Worm (Caenorhabditis elegans) whole organism, mixed stage, embryonic: Measurements from ENCODE around the gene mlh-1.

Experiments
- bed-3 ChIP-seq: fragments of 200-800 bp; sonication (Bioruptor generic); optimal IDR thresholded peaks from 3 replicates; lab custom pipeline; 2018; ENCODE audit warnings: mild to moderate bottlenecking, missing genetic modification characterization, moderate library complexity, missing compliant biosample characterization
- blmp-1 ChIP-seq: fragments of 150-350 bp; optimal IDR thresholded peaks from 2 replicates; lab custom pipeline; 2014; ENCODE audit warnings: missing biosample characterization, missing genetic modification characterization
- ceh-39 ChIP-seq: fragments of 150-350 bp; optimal IDR thresholded peaks from 2 replicates; lab custom pipeline; 2014; ENCODE audit warnings: missing biosample characterization, missing genetic modification characterization
- ceh-43 ChIP-seq: fragments of 200-800 bp; sonication (Bioruptor generic); optimal IDR thresholded peaks from 2 replicates; lab custom pipeline; 2018; ENCODE audit warnings: mild to moderate bottlenecking, missing genetic modification characterization, moderate library complexity, missing compliant biosample characterization
- ceh-83 ChIP-seq: fragments of 200-800 bp; sonication (Bioruptor generic); optimal IDR thresholded peaks from 2 replicates; lab custom pipeline; 2018; ENCODE audit warnings: mild to moderate bottlenecking, missing genetic modification characterization, missing compliant biosample characterization
- ces-1 ChIP-seq: fragments of 150-350 bp; optimal IDR thresholded peaks from 2 replicates; lab custom pipeline; 2014; ENCODE audit warnings: missing biosample characterization, missing genetic modification reagents, missing genetic modification characterization
- cnd-1 ChIP-seq: fragments of 200-800 bp; sonication (Bioruptor generic); optimal IDR thresholded peaks from 2 replicates; lab custom pipeline; 2018; ENCODE audit warnings: mild to moderate bottlenecking, missing genetic modification characterization, missing compliant biosample characterization
- elt-1 ChIP-seq: sonication (generic microtip); optimal IDR thresholded peaks from 2 replicates; lab custom pipeline; 2017; ENCODE audit warnings: missing genetic modification characterization, mild to moderate bottlenecking, missing compliant biosample characterization, antibody characterized with exemption, moderate library complexity, borderline replicate concordance; ENCODE audit not compliant: insufficient read depth
- elt-3 ChIP-seq: fragments of 150-350 bp; optimal IDR thresholded peaks from 2 replicates; lab custom pipeline; 2014; ENCODE audit warnings: missing biosample characterization, missing genetic modification characterization
- flh-1 ChIP-seq: fragments of 200-800 bp; sonication (Bioruptor generic); optimal IDR thresholded peaks from 2 replicates; lab custom pipeline; 2018; ENCODE audit warnings: mild to moderate bottlenecking, missing genetic modification characterization, moderate library complexity, missing compliant biosample characterization
- ham-2 ChIP-seq: fragments of 200-800 bp; sonication (Bioruptor generic); optimal IDR thresholded peaks from 2 replicates; lab custom pipeline; 2018; ENCODE audit warnings: mild to moderate bottlenecking, missing genetic modification characterization, missing compliant biosample characterization
- hlh-1 ChIP-seq: fragments of 150-350 bp; optimal IDR thresholded peaks from 2 replicates; lab custom pipeline; 2014; ENCODE audit warnings: missing biosample characterization, missing genetic modification reagents, missing genetic modification characterization
- lin-13 ChIP-seq: fragments of 150-350 bp; optimal IDR thresholded peaks from 2 replicates; lab custom pipeline; 2014; ENCODE audit warnings: missing biosample characterization, missing genetic modification characterization
- lin-32 ChIP-seq: fragments of 200-800 bp; sonication (Bioruptor generic); optimal IDR thresholded peaks from 2 replicates; lab custom pipeline; 2018; ENCODE audit warnings: mild to moderate bottlenecking, missing genetic modification characterization, missing compliant biosample characterization
- lsy-2 ChIP-seq: fragments of 150-350 bp; optimal IDR thresholded peaks from 2 replicates; lab custom pipeline; 2014; ENCODE audit warnings: missing biosample characterization, missing genetic modification characterization
- mab-5 ChIP-seq: fragments of 150-350 bp; optimal IDR thresholded peaks from 2 replicates; lab custom pipeline; 2014; ENCODE audit warnings: missing biosample characterization, missing genetic modification characterization
- mls-2 ChIP-seq: sonication (generic microtip); optimal IDR thresholded peaks from 2 replicates; lab custom pipeline; 2016; ENCODE audit warnings: mild to moderate bottlenecking, missing genetic modification characterization, moderate library complexity, missing compliant biosample characterization
- nhr-12 ChIP-seq: fragments of 150-350 bp; optimal IDR thresholded peaks from 2 replicates; lab custom pipeline; 2014; ENCODE audit warnings: missing biosample characterization, missing genetic modification characterization
- nhr-2 ChIP-seq: fragments of 150-350 bp; optimal IDR thresholded peaks from 2 replicates; lab custom pipeline; 2014; ENCODE audit warnings: missing biosample characterization, missing genetic modification characterization
- nhr-237 ChIP-seq: fragments of 150-350 bp; optimal IDR thresholded peaks from 2 replicates; lab custom pipeline; 2014; ENCODE audit warnings: missing biosample characterization, missing genetic modification characterization
- nhr-76 ChIP-seq: sonication (generic microtip); optimal IDR thresholded peaks from 2 replicates; lab custom pipeline; 2017; ENCODE audit warnings: missing biosample characterization, missing genetic modification characterization
- pha-4 ChIP-seq: fragments of 150-350 bp; optimal IDR thresholded peaks from 2 replicates; lab custom pipeline; 2018; ENCODE audit warnings: missing biosample characterization, missing genetic modification reagents, missing genetic modification characterization
- sem-2 ChIP-seq: fragments of 200-800 bp; sonication (Bioruptor generic); optimal IDR thresholded peaks from 2 replicates; lab custom pipeline; 2018; ENCODE audit warnings: mild to moderate bottlenecking, missing genetic modification characterization, missing compliant biosample characterization
- snpc-4 ChIP-seq: fragments of 150-350 bp; optimal IDR thresholded peaks from 2 replicates; lab custom pipeline; 2014; ENCODE audit warnings: missing biosample characterization, missing genetic modification characterization
- sptf-1 ChIP-seq: sonication (generic microtip); optimal IDR thresholded peaks from 2 replicates; lab custom pipeline; 2017; ENCODE audit warnings: mild to moderate bottlenecking, missing genetic modification characterization, moderate library complexity, missing compliant biosample characterization
- tbx-8 ChIP-seq: fragments of 200-800 bp; sonication (Bioruptor generic); optimal IDR thresholded peaks from 2 replicates; lab custom pipeline; 2018; ENCODE audit warnings: mild to moderate bottlenecking, missing genetic modification characterization, moderate library complexity, missing compliant biosample characterization
- unc-39 ChIP-seq: fragments of 150-350 bp; optimal IDR thresholded peaks from 2 replicates; lab custom pipeline; 2014; ENCODE audit warnings: missing biosample characterization, missing genetic modification characterization
- unc-62 ChIP-seq: fragments of 150-350 bp; optimal IDR thresholded peaks from 2 replicates; lab custom pipeline; 2014; ENCODE audit warnings: missing biosample characterization, missing genetic modification reagents, missing genetic modification characterization
- zip-8 ChIP-seq: fragments of 150-350 bp; optimal IDR thresholded peaks from 2 replicates; lab custom pipeline; 2014; ENCODE audit warnings: missing biosample characterization, missing genetic modification characterization
- ztf-11 ChIP-seq: fragments of 150-350 bp; optimal IDR thresholded peaks from 2 replicates; lab custom pipeline; 2014; ENCODE audit warnings: missing biosample characterization, missing genetic modification characterization

Gene mlh-1

DNA sequence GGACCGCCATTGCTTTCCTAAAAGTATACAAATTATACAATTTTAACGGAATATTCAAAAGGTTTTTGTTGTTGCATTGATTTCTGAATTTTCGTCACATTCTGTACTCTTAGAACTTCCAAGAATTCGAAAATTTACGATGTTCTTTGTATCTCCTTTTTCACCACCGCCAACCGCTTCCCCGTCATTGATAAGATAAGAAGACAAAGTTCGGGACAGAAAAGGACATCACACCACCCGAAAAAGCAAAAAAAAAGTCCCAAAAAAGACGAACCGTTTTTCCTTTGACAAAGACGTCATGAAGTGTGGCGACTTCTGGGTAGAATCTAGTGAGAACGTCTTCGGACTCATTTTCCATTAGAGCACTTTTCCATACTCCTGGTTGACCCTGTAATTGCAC is 28.1 kb upstream of the mlh-1 start:
- TF ChIP-seq blmp-1 (tag; lab: Kevin White, UChicago) = no peak
- TF ChIP-seq bed-3 (GFP tag; lab: Kevin White, UChicago) = no peak
- TF ChIP-seq unc-62 = no peak
- no peak for TF ChIP-seq tbx-8 (GFP tag; lab: Kevin White, UChicago)
- no peak for TF ChIP-seq ceh-43 (GFP tag; lab: Kevin White, UChicago)
- TF ChIP-seq lin-13 (tag; lab: Kevin White, UChicago) = no peak
- no peak for TF ChIP-seq flh-1 (GFP tag; lab: Kevin White, UChicago)
- TF ChIP-seq ztf-11 (tag; lab: Kevin White, UChicago) = no peak
- no peak for TF ChIP-seq pha-4
- TF ChIP-seq hlh-1 = no peak
- no peak for TF ChIP-seq ces-1
- no peak for TF ChIP-seq nhr-2 (tag; lab: Kevin White, UChicago)
- no peak for TF ChIP-seq sem-2 (GFP tag; lab: Kevin White, UChicago)
- TF ChIP-seq sptf-1 (tag; lab: Kevin White, UChicago) = no peak
- no peak for TF ChIP-seq nhr-76
- no peak for TF ChIP-seq mls-2 (tag; lab: Kevin White, UChicago)
- no peak for TF ChIP-seq ham-2
- no peak for TF ChIP-seq nhr-12 (tag; lab: Kevin White, UChicago)
- no peak for TF ChIP-seq unc-39 (tag; lab: Kevin White, UChicago)

DNA sequence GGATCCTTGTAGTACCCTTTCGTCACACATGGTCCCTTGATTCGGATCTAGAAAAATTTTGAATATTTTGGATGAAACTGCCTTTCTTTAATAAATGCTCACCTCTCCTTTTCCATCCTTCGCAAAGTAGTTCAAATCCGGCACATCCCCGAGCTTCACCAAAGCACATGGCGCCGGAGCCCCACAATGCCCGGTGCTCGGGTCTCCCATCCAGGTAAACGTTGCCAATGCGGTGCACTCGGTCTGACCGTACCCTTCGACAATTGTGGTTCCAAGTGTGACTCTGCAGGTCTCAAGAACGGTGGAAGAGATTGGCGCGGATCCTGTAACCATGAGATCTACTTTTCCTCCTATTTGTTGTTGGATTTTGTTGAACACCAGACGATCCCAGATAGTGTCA is 26.4 kb upstream of the mlh-1 start:
- TF ChIP-seq mab-5 (no peak), zip-8 (no peak), ceh-43 (GFP tag; lab: Kevin White, UChicago) (no peak), ztf-11 (tag; lab: Kevin White, UChicago) (no peak)

DNA sequence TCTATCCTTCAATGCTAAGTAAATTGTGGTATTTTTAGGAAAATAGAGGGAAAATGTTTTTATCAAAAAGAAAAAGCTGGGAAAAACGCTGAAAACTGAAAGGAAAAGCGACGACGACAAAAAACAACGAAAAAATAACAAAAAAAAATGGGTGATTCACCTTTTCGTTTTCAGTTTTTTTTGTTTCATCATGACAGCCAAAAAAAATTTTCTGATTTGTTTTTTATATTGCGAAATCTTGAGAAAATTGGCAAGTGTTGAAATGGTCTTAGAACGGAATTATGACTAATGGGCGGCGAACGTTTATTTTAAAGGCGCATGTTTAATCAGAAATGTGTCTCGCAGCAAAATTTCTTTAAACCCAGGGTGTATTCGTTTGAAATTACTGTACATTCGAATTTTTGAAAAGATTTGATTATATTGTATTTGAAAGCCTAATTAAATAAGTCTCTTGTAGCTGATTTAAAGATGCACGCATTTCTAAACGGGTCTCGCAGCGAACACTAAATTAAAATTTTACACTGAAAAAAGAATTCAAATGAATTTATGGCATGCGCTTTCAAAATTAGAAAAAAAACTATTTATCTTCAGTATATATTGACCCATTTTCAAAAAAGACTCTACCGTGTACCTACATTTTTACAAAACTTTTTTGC is 21.5 kb upstream of the mlh-1 start:
- TF ChIP-seq ces-1 (no peak), ceh-83 (no peak), blmp-1 (tag; lab: Kevin White, UChicago) (no peak), bed-3 (GFP tag; lab: Kevin White, UChicago) (no peak), lsy-2 (tag; lab: Kevin White, UChicago) (no peak), lin-32 (GFP tag; lab: Kevin White, UChicago) (no peak), tbx-8 (GFP tag; lab: Kevin White, UChicago) (no peak), mab-5 (no peak), sptf-1 (tag; lab: Kevin White, UChicago) (no peak), flh-1 (GFP tag; lab: Kevin White, UChicago) (no peak), nhr-76 (no peak), unc-62 (no peak), zip-8 (no peak), unc-39 (tag; lab: Kevin White, UChicago) (no peak), elt-1 (tag; lab: Kevin White, UChicago) (no peak), nhr-12 (tag; lab: Kevin White, UChicago) (no peak), hlh-1 (no peak), snpc-4 (tag; lab: Kevin White, UChicago) (no peak), cnd-1 (tag; lab: Kevin White, UChicago) (no peak)

DNA sequence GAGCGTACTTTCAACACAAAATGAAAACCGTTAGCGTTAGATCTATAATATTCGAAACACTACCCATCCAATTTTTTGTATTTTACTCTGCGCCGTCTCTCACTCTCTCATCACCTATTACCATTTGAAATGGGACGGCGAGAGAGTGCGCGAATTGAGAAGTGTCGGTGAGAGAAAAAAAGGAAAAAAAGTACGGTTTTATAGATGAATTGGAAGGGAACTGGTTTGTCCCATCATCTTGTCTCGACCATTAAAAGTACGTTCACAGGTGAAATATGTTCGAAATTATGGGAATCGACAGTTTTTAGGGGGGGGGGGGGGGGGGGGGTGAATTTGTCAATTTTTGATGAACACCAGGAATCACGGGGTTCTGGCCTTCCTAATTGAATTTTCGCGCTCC is 20.3 kb upstream of the mlh-1 start:
- no peak for TF ChIP-seq nhr-2 (tag; lab: Kevin White, UChicago)
- TF ChIP-seq elt-3 (tag; lab: Kevin White, UChicago) = no peak
- TF ChIP-seq bed-3 (GFP tag; lab: Kevin White, UChicago) = no peak
- TF ChIP-seq lsy-2 (tag; lab: Kevin White, UChicago) = no peak
- TF ChIP-seq sem-2 (GFP tag; lab: Kevin White, UChicago) = no peak
- no peak for TF ChIP-seq blmp-1 (tag; lab: Kevin White, UChicago)
- no peak for TF ChIP-seq ztf-11 (tag; lab: Kevin White, UChicago)
- TF ChIP-seq ceh-39 (tag; lab: Kevin White, UChicago) = no peak
- TF ChIP-seq zip-8 = no peak

DNA sequence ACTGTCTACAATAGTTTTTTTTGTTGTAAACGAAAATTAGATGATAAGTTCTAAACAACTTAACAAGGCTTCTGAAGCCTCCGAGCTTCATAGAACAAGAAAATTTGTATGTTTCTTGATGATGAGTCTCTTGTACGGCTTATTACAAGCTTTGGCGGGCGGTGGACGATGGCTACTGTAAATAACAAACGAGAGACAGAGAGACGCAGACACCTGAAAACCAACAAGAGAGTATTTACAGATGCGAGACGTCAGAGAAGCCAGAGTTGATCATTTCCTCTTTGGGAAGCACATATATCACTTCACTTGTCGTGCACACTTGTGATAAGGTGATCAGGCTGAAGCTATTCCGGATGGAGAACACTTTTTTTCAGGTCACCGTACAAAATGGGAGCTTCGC is 16.5 kb upstream of the mlh-1 start:
- TF ChIP-seq pha-4 (peak; percentile 91), nhr-237 (tag; lab: Kevin White, UChicago) (no peak), cnd-1 (tag; lab: Kevin White, UChicago) (no peak)
